Fruit fly (Drosophila melanogaster) whole organism, embryonic: Measurements from ENCODE around the gene CG5160.
A peak's percentile ranks its signal among the peaks of the same experiment; 100 is the strongest.

ENCODE experiments used
- Antp ChIP-seq: fragments of 200-800 bp; sonication (Bioruptor generic); optimal IDR thresholded peaks from 3 replicates; lab custom pipeline; 2016; ENCODE audit warnings: missing biosample characterization, missing genetic modification characterization
- BEAF-32 ChIP-seq: fragments of 200-800 bp; sonication (Bioruptor generic); optimal IDR thresholded peaks from 3 replicates; lab custom pipeline; 2017; ENCODE audit warnings: missing biosample characterization, missing genetic modification characterization, mild to moderate bottlenecking, moderate library complexity, missing genetic modification reagents
- CG11695 ChIP-seq: fragments of 200-800 bp; sonication (Bioruptor generic); IDR thresholded peaks from 3 replicates; pipeline ENCODE4 v1.3.6; 2022; ENCODE audit warnings: missing biosample characterization, missing genetic modification characterization
- CG12391 ChIP-seq: fragments of 200-800 bp; sonication (Bioruptor generic); optimal IDR thresholded peaks from 3 replicates; lab custom pipeline; 2018; ENCODE audit warnings: missing biosample characterization, mild to moderate bottlenecking, missing genetic modification characterization, moderate library complexity
- CG12769 ChIP-seq: fragments of 200-800 bp; sonication (Bioruptor generic); optimal IDR thresholded peaks from 2 replicates; lab custom pipeline; 2019; ENCODE audit warnings: missing biosample characterization, mild to moderate bottlenecking, missing genetic modification characterization, moderate library complexity
- CG13624 ChIP-seq: fragments of 200-800 bp; sonication (Bioruptor generic); optimal IDR thresholded peaks from 2 replicates; lab custom pipeline; 2016; ENCODE audit warnings: missing biosample characterization, missing genetic modification characterization
- CG13775 ChIP-seq: fragments of 200-800 bp; sonication (Bioruptor generic); optimal IDR thresholded peaks from 3 replicates; lab custom pipeline; 2017; ENCODE audit warnings: missing biosample characterization, mild to moderate bottlenecking, missing genetic modification characterization
- CG14014 ChIP-seq: fragments of 200-800 bp; sonication (Bioruptor generic); IDR thresholded peaks from 2 replicates; pipeline ENCODE4 v1.3.6; 2022; ENCODE audit warnings: missing biosample characterization, missing genetic modification characterization
- CG1602 ChIP-seq: fragments of 200-800 bp; sonication (Bioruptor generic); optimal IDR thresholded peaks from 3 replicates; lab custom pipeline; 2016; ENCODE audit warnings: missing biosample characterization, missing genetic modification characterization
- CG16815 ChIP-seq: fragments of 200-800 bp; sonication (Bioruptor generic); optimal IDR thresholded peaks from 3 replicates; lab custom pipeline; 2017; ENCODE audit warnings: missing biosample characterization, mild to moderate bottlenecking, missing genetic modification characterization
- CG17361 ChIP-seq: fragments of 200-800 bp; sonication (Bioruptor generic); IDR thresholded peaks from 3 replicates; pipeline ENCODE4 v1.3.6; 2022; ENCODE audit warnings: missing biosample characterization, missing genetic modification characterization
- CG17385 ChIP-seq: fragments of 200-800 bp; sonication (Bioruptor generic); optimal IDR thresholded peaks from 3 replicates; lab custom pipeline; 2018; ENCODE audit warnings: missing biosample characterization, mild to moderate bottlenecking, missing genetic modification characterization
- CG17612 ChIP-seq: fragments of 200-800 bp; sonication (Bioruptor generic); IDR thresholded peaks from 2 replicates; pipeline ENCODE4 v1.3.6; 2022; ENCODE audit warnings: missing biosample characterization, missing genetic modification characterization
- CG2120 ChIP-seq: fragments of 200-800 bp; sonication (Bioruptor generic); optimal IDR thresholded peaks from 3 replicates; lab custom pipeline; 2016; ENCODE audit warnings: missing biosample characterization, missing genetic modification characterization
- CG4730 ChIP-seq: fragments of 200-800 bp; sonication (Bioruptor generic); IDR thresholded peaks from 2 replicates; pipeline ENCODE4 v1.3.6; 2022; ENCODE audit warnings: missing biosample characterization, missing genetic modification characterization
- CG4854 ChIP-seq: fragments of 200-800 bp; sonication (Bioruptor generic); optimal IDR thresholded peaks from 2 replicates; lab custom pipeline; 2016; ENCODE audit warnings: missing biosample characterization, missing genetic modification characterization, inconsistent platforms
- CG6272 ChIP-seq: fragments of 200-800 bp; sonication (Bioruptor generic); IDR thresholded peaks from 2 replicates; pipeline ENCODE4 v1.3.6; 2022; ENCODE audit warnings: missing biosample characterization, missing genetic modification characterization
- CG8089 ChIP-seq: fragments of 200-800 bp; sonication (Bioruptor generic); optimal IDR thresholded peaks from 3 replicates; lab custom pipeline; 2016; ENCODE audit warnings: missing biosample characterization, missing genetic modification characterization
- CG8290 ChIP-seq, 3 experiments: fragments of 200-800 bp; sonication (Bioruptor generic); optimal IDR thresholded peaks; 2 replicates each; lab custom pipeline; 2016 to 2019; ENCODE audit warnings: missing biosample characterization in 3 of 3, missing genetic modification characterization in 3 of 3, mild to moderate bottlenecking in 2 of 3, moderate library complexity in 1 of 3
- CG8924 ChIP-seq: fragments of 200-800 bp; optimal IDR thresholded peaks from 3 replicates; lab custom pipeline; 2019; ENCODE audit warnings: missing biosample characterization, mild to moderate bottlenecking, missing genetic modification characterization, moderate library complexity
- Doc2 ChIP-seq: fragments of 200-800 bp; sonication (Bioruptor generic); IDR thresholded peaks from 2 replicates; pipeline ENCODE4 v1.3.6; 2022; ENCODE audit warnings: missing biosample characterization, missing genetic modification characterization
- Dp ChIP-seq: fragments of 200-800 bp; sonication (Bioruptor generic); optimal IDR thresholded peaks from 2 replicates; lab custom pipeline; 2018; ENCODE audit warnings: missing biosample characterization, mild to moderate bottlenecking, missing genetic modification characterization, moderate library complexity
- Ets97D ChIP-seq: fragments of 200-800 bp; sonication (Bioruptor generic); optimal IDR thresholded peaks from 3 replicates; lab custom pipeline; 2016; ENCODE audit warnings: missing biosample characterization, missing genetic modification characterization
- Kr ChIP-seq: fragments of 200-800 bp; sonication (Bioruptor generic); optimal IDR thresholded peaks from 2 replicates; lab custom pipeline; 2017; ENCODE audit warnings: missing biosample characterization, mild to moderate bottlenecking, missing genetic modification characterization
- NfI ChIP-seq: fragments of 200-800 bp; sonication (Bioruptor generic); optimal IDR thresholded peaks from 3 replicates; lab custom pipeline; 2018; ENCODE audit warnings: missing biosample characterization, mild to moderate bottlenecking, missing genetic modification characterization, moderate library complexity
- Sox100B ChIP-seq: fragments of 200-800 bp; sonication (Bioruptor generic); optimal IDR thresholded peaks from 3 replicates; lab custom pipeline; 2018; ENCODE audit warnings: missing biosample characterization, mild to moderate bottlenecking, missing genetic modification characterization
- Ssrp ChIP-seq: fragments of 200-800 bp; sonication (Bioruptor generic); optimal IDR thresholded peaks from 2 replicates; lab custom pipeline; 2018; ENCODE audit warnings: missing biosample characterization, mild to moderate bottlenecking, missing genetic modification characterization, moderate library complexity
- Trl ChIP-seq, 3 experiments: fragments of >200 bp in 2 of 3; fragments of 200-800 bp in 1 of 3; sonication (Bioruptor generic) in 1 of 3; optimal IDR thresholded peaks; 2 replicates in 1 of 3; 3 replicates in 2 of 3; lab custom pipeline; 2016 to 2017; ENCODE audit warnings: missing biosample characterization in 1 of 3, missing genetic modification characterization in 1 of 3
- amos ChIP-seq: fragments of 200-800 bp; sonication (Bioruptor generic); IDR thresholded peaks from 2 replicates; pipeline ENCODE4 v1.3.6; 2022; ENCODE audit warnings: missing biosample characterization, missing genetic modification characterization; ENCODE audit not compliant: partially characterized antibody
- ara ChIP-seq: fragments of 200-800 bp; sonication (Bioruptor generic); IDR thresholded peaks from 2 replicates; pipeline ENCODE4 v1.3.6; 2022; ENCODE audit warnings: missing biosample characterization, missing genetic modification characterization
- chif ChIP-seq, 2 experiments: fragments of 200-800 bp; sonication (Bioruptor generic); optimal IDR thresholded peaks; 3 replicates each; lab custom pipeline; 2016; ENCODE audit warnings: missing biosample characterization in 2 of 2, missing genetic modification characterization in 2 of 2
- emc ChIP-seq: fragments of 200-800 bp; sonication (Bioruptor generic); optimal IDR thresholded peaks from 2 replicates; lab custom pipeline; 2016; ENCODE audit warnings: missing biosample characterization, missing genetic modification characterization
- esg ChIP-seq: fragments of 200-800 bp; sonication (Bioruptor generic); conservative IDR thresholded peaks from 2 replicates; pipeline ENCODE4 v1.3.6; 2022; ENCODE audit warnings: missing biosample characterization, missing genetic modification characterization
- fru ChIP-seq: fragments of >200 bp; optimal IDR thresholded peaks from 2 replicates; lab custom pipeline; 2017
- ftz-f1 ChIP-seq: fragments of 200-800 bp; sonication (Bioruptor generic); optimal IDR thresholded peaks from 2 replicates; lab custom pipeline; 2016; ENCODE audit warnings: missing biosample characterization, missing genetic modification characterization
- hbn ChIP-seq: fragments of 200-800 bp; sonication (Bioruptor generic); IDR thresholded peaks from 2 replicates; pipeline ENCODE4 v1.3.6; 2022; ENCODE audit warnings: missing biosample characterization, missing genetic modification characterization; ENCODE audit not compliant: partially characterized antibody
- her ChIP-seq: fragments of 200-800 bp; sonication (Bioruptor generic); optimal IDR thresholded peaks from 2 replicates; lab custom pipeline; 2016; ENCODE audit warnings: missing biosample characterization, missing genetic modification characterization
- jumu ChIP-seq: fragments of 200-800 bp; sonication (Bioruptor generic); optimal IDR thresholded peaks from 3 replicates; lab custom pipeline; 2016; ENCODE audit warnings: missing biosample characterization, missing genetic modification characterization
- lola ChIP-seq, 3 experiments: fragments of >200 bp in 2 of 3; fragments of 200-800 bp in 1 of 3; sonication (Bioruptor generic) in 1 of 3; optimal IDR thresholded peaks; 2 replicates each; lab custom pipeline; 2017 to 2019; ENCODE audit warnings: missing biosample characterization in 3 of 3, missing genetic modification characterization in 3 of 3, mild to moderate bottlenecking in 1 of 3, moderate library complexity in 1 of 3
- odd ChIP-seq: fragments of 200-800 bp; sonication (Bioruptor generic); optimal IDR thresholded peaks from 2 replicates; lab custom pipeline; 2017; ENCODE audit warnings: missing biosample characterization, mild to moderate bottlenecking, missing genetic modification characterization
- pho ChIP-seq: fragments of 200-800 bp; sonication (Bioruptor generic); optimal IDR thresholded peaks from 2 replicates; lab custom pipeline; 2016; ENCODE audit warnings: missing biosample characterization, missing genetic modification characterization
- prd ChIP-seq, 3 experiments: fragments of >200 bp in 2 of 3; fragments of 200-800 bp in 1 of 3; sonication (Bioruptor generic) in 1 of 3; optimal IDR thresholded peaks in 2 of 3; IDR thresholded peaks in 1 of 3; 2 replicates in 2 of 3; 3 replicates in 1 of 3; pipeline versions ENCODE4 v1.3.6 to Lab custom; 2017 to 2022; ENCODE audit warnings: missing biosample characterization in 1 of 3, missing genetic modification characterization in 1 of 3
- ranshi ChIP-seq: fragments of 200-800 bp; sonication (Bioruptor generic); IDR thresholded peaks from 2 replicates; pipeline ENCODE4 v1.3.6; 2022; ENCODE audit warnings: missing biosample characterization, missing genetic modification characterization
- sim ChIP-seq: fragments of 200-800 bp; sonication (Bioruptor generic); IDR thresholded peaks from 2 replicates; pipeline ENCODE4 v1.3.6; 2022; ENCODE audit warnings: missing biosample characterization, missing genetic modification characterization
- slbo ChIP-seq: fragments of 200-800 bp; sonication (Bioruptor generic); IDR thresholded peaks from 2 replicates; pipeline ENCODE4 v1.3.6; 2022; ENCODE audit warnings: missing biosample characterization, missing genetic modification characterization
- slou ChIP-seq: fragments of 200-800 bp; sonication (Bioruptor generic); optimal IDR thresholded peaks from 3 replicates; lab custom pipeline; 2016; ENCODE audit warnings: missing biosample characterization, missing genetic modification characterization
- unpg ChIP-seq: fragments of 200-800 bp; sonication (Bioruptor generic); optimal IDR thresholded peaks from 3 replicates; lab custom pipeline; 2018; ENCODE audit warnings: missing biosample characterization, mild to moderate bottlenecking, missing genetic modification characterization, moderate library complexity
- zfh2 ChIP-seq: fragments of 200-800 bp; sonication (Bioruptor generic); optimal IDR thresholded peaks from 2 replicates; lab custom pipeline; 2016; ENCODE audit warnings: missing biosample characterization, missing genetic modification characterization

CG5160 gene

dm6 chr2L:7411947-7412621 lies 13.5 kb upstream of the CG5160 start, which contains the start of gene chm (continued):
- TF ChIP-seq ara (no peak), amos (GFP tag; lab: Robert Waterston, UW) (peak; percentile 92), NfI (GFP tag; lab: Kevin White, UChicago) (peak; percentile 8), CG1602 (GFP tag; lab: Kevin White, UChicago) (no peak), her (GFP tag; lab: Kevin White, UChicago) (peak; percentile 22), slbo (GFP tag; lab: Robert Waterston, UW) (peak; percentile 67), odd (GFP tag; lab: Kevin White, UChicago) (no peak), slou (GFP tag; lab: Kevin White, UChicago) (no peak), CG6272 (GFP tag; lab: Robert Waterston, UW) (0 out of 2 replicates have a peak, but pooled peaks have one; percentile 60), chif (GFP tag; optimal IDR thresholded peaks at IDR 0.05; lab: Kevin White, UChicago) (peak in 1 of 2 experiments; percentile 28), Doc2 (no peak), sim (GFP tag; lab: Robert Waterston, UW) (no peak), CG14014 (GFP tag; lab: Robert Waterston, UW) (0 out of 2 replicates have a peak, but pooled peaks have one; percentile 24), CG12391 (tag; lab: Kevin White, UChicago) (peak; percentile 52), ftz-f1 (GFP tag; lab: Kevin White, UChicago) (peak; percentile 8), CG13775 (GFP tag; lab: Kevin White, UChicago) (no peak), emc (GFP tag; lab: Kevin White, UChicago) (no peak), jumu (GFP tag; lab: Kevin White, UChicago) (peak; percentile 43), CG16815 (no peak), lola (GFP tag; optimal IDR thresholded peaks at IDR 0.05; lab: Kevin White, UChicago) (peak in 1 of 3 experiments; percentile 11), pho (GFP tag; lab: Kevin White, UChicago) (peak; percentile 75), CG8290 (GFP tag; optimal IDR thresholded peaks at IDR 0.05; lab: Kevin White, UChicago) (peak; percentile 37), CG8290 (tag; optimal IDR thresholded peaks at IDR 0.05; lab: Kevin White, UChicago) (peak in 1 of 2 experiments; percentile 81), unpg (GFP tag; lab: Kevin White, UChicago) (peak; percentile 33), fru (lab: Kevin White, UChicago) (no peak), CG4730 (no peak), CG13624 (GFP tag; lab: Kevin White, UChicago) (peak; percentile 38), Antp (GFP tag; lab: Kevin White, UChicago) (no peak), CG17385 (GFP tag; lab: Kevin White, UChicago) (peak; percentile 7), CG17361 (GFP tag; lab: Robert Waterston, UW) (0 out of 3 replicates have a peak, but pooled peaks have one; percentile 34), Kr (GFP tag; lab: Kevin White, UChicago) (no peak), Dp (GFP tag; lab: Kevin White, UChicago) (peak; percentile 37), Ssrp (tag; lab: Kevin White, UChicago) (no peak), CG2120 (peak; percentile 67), CG12769 (tag; lab: Kevin White, UChicago) (peak; percentile 39), CG8089 (GFP tag; lab: Kevin White, UChicago) (peak; percentile 1), ranshi (GFP tag; lab: Robert Waterston, UW) (0 out of 2 replicates have a peak, but pooled peaks have one; percentile 21), zfh2 (GFP tag; lab: Kevin White, UChicago) (peak; percentile 59), CG17612 (GFP tag; lab: Robert Waterston, UW) (no peak), esg (no peak), Ets97D (GFP tag; lab: Kevin White, UChicago) (peak; percentile 53), CG4854 (GFP tag; lab: Kevin White, UChicago) (no peak), CG8924 (tag; lab: Kevin White, UChicago) (no peak), hbn (GFP tag; lab: Robert Waterston, UW) (peak; percentile 89), prd (optimal IDR thresholded peaks at IDR 0.05; lab: Kevin White, UChicago) (no peak), prd (GFP tag; IDR thresholded peaks at IDR 0.05; lab: Robert Waterston, UW) (peak; percentile 40; the same call in 2 of the 3 replicates), CG11695 (GFP tag; lab: Robert Waterston, UW) (no peak), Sox100B (GFP tag; lab: Kevin White, UChicago) (no peak), BEAF-32 (GFP tag; lab: Kevin White, UChicago) (peak; percentile 89), Trl (optimal IDR thresholded peaks at IDR 0.05; lab: Kevin White, UChicago) (no peak), Trl (GFP tag; optimal IDR thresholded peaks at IDR 0.05; lab: Kevin White, UChicago) (peak; percentile 26)
